Worm (Caenorhabditis elegans) whole organism, midembryonic: Measurements from ENCODE around the gene nhr-27.

Source experiments
- T22C8.4 ChIP-seq: fragments of 200-800 bp; sonication (Bioruptor generic); IDR thresholded peaks from 2 replicates; pipeline ENCODE4 v1.3.6; 2022; ENCODE audit warnings: missing genetic modification characterization, missing compliant biosample characterization
- cog-1 ChIP-seq: sonication (generic microtip); optimal IDR thresholded peaks from 2 replicates; lab custom pipeline; 2016; ENCODE audit warnings: missing genetic modification characterization, missing compliant biosample characterization
- flt-1 ChIP-seq: fragments of 200-800 bp; sonication (Bioruptor generic); IDR thresholded peaks from 2 replicates; pipeline ENCODE4 v1.3.6; 2022; ENCODE audit warnings: missing genetic modification characterization, missing compliant biosample characterization
- klf-2 ChIP-seq: fragments of 200-800 bp; sonication (Bioruptor generic); conservative IDR thresholded peaks from 2 replicates; pipeline ENCODE4 v1.3.6; 2022; ENCODE audit warnings: missing genetic modification reagents, missing genetic modification characterization, missing compliant biosample characterization
- med-1 ChIP-seq: sonication (generic microtip); optimal IDR thresholded peaks from 2 replicates; lab custom pipeline; 2017; ENCODE audit warnings: missing genetic modification characterization, mild to moderate bottlenecking, missing compliant biosample characterization, antibody characterized with exemption, missing genetic modification reagents; ENCODE audit not compliant: insufficient read depth
- ref-1 ChIP-seq: fragments of 200-800 bp; sonication (Bioruptor generic); conservative IDR thresholded peaks from 2 replicates; pipeline ENCODE4 v1.3.6; 2022; ENCODE audit warnings: missing genetic modification reagents, missing genetic modification characterization, missing compliant biosample characterization
- tab-1 ChIP-seq: fragments of 200-800 bp; sonication (Bioruptor generic); IDR thresholded peaks from 2 replicates; pipeline ENCODE4 v1.3.6; 2022; ENCODE audit warnings: missing genetic modification characterization, missing compliant biosample characterization
- ztf-23 ChIP-seq: fragments of 200-800 bp; sonication (Bioruptor generic); IDR thresholded peaks from 2 replicates; pipeline ENCODE4 v1.3.6; 2022; ENCODE audit warnings: missing genetic modification reagents, missing genetic modification characterization, missing compliant biosample characterization
- ztf-29 ChIP-seq: fragments of 200-800 bp; sonication (Bioruptor generic); IDR thresholded peaks from 2 replicates; pipeline ENCODE4 v1.3.6; 2022; ENCODE audit warnings: missing genetic modification reagents, missing genetic modification characterization, missing compliant biosample characterization

Gene nhr-27

ce11 chrX:12671638-12672290, 136.4 kb downstream of the nhr-27 start:
- TF ChIP-seq klf-2 (GFP tag; lab: Robert Waterston, UW) (no peak), T22C8.4 (GFP tag; lab: Robert Waterston, UW) (no peak), med-1 (GFP tag; lab: Kevin White, UChicago) (no peak), cog-1 (no peak), ztf-29 (GFP tag; lab: Robert Waterston, UW) (no peak), tab-1 (GFP tag; lab: Robert Waterston, UW) (no peak), ref-1 (no peak), flt-1 (GFP tag; lab: Robert Waterston, UW) (no peak), ztf-23 (GFP tag; lab: Robert Waterston, UW) (no peak)

DNA sequence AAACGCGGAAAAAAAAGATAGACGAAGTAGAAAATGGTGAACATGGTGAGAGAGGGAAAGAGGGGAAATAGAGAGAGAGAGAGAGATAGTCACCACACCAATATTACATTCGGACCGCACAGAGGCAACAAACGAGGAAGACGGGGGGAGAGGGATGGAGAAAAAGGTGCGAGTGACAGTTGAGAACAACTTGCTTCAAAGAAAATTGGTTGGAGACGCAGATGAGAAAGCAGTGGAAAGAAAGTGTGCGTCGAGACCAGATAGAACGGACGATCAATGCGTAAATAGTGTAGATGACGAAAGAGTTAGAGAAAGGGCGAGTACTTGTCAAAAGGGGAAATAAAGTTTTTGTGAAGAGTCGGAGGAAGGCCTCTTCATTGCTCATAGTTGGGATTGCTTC, 137.7 kb downstream of the nhr-27 start:
- no peak for TF ChIP-seq klf-2 (GFP tag; lab: Robert Waterston, UW)
- no peak for TF ChIP-seq tab-1 (GFP tag; lab: Robert Waterston, UW)
- TF ChIP-seq cog-1 = peak; percentile 69
- TF ChIP-seq ztf-23 (GFP tag; lab: Robert Waterston, UW) = no peak
- no peak for TF ChIP-seq ref-1
- TF ChIP-seq flt-1 (GFP tag; lab: Robert Waterston, UW) = peak; percentile 62
- no peak for TF ChIP-seq med-1 (GFP tag; lab: Kevin White, UChicago)
- TF ChIP-seq T22C8.4 (GFP tag; lab: Robert Waterston, UW) = no peak
- no peak for TF ChIP-seq ztf-29 (GFP tag; lab: Robert Waterston, UW)

DNA sequence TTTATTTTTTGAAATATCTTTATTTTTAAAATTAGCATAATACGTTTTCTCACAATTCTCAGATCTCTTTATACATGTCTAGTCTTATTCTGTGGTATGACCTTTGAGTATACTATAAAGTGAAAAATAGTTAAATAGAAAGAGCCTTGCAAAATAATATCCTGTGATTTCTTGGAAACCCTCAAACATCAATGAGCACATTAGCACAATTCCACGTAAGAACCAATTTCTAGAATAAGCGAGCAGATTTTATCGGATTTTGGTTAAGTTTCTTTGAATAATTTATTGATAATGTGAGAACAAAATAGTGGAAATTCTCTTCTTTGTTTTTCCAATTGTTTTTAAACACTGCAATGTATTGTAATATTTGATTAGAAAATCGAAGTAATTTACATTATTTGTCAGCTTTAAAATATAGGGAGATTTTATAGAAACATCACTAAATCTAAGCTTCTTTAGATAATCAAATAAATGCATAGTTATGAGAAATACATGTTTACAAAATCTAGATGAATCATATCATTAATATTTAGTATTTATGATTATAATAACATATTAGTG, 139.1 kb downstream of the nhr-27 start:
- no peak for TF ChIP-seq med-1 (GFP tag; lab: Kevin White, UChicago)
- no peak for TF ChIP-seq ztf-23 (GFP tag; lab: Robert Waterston, UW)
- TF ChIP-seq flt-1 (GFP tag; lab: Robert Waterston, UW) = no peak
- no peak for TF ChIP-seq ref-1
- TF ChIP-seq klf-2 (GFP tag; lab: Robert Waterston, UW) = no peak
- TF ChIP-seq cog-1 = no peak
- no peak for TF ChIP-seq ztf-29 (GFP tag; lab: Robert Waterston, UW)
- no peak for TF ChIP-seq tab-1 (GFP tag; lab: Robert Waterston, UW)
- no peak for TF ChIP-seq T22C8.4 (GFP tag; lab: Robert Waterston, UW)

- TF ChIP-seq ztf-23 (GFP tag; lab: Robert Waterston, UW) (no peak), ref-1 (no peak), ztf-29 (GFP tag; lab: Robert Waterston, UW) (no peak), flt-1 (GFP tag; lab: Robert Waterston, UW) (no peak), med-1 (GFP tag; lab: Kevin White, UChicago) (no peak), tab-1 (GFP tag; lab: Robert Waterston, UW) (no peak), T22C8.4 (GFP tag; lab: Robert Waterston, UW) (no peak), cog-1 (no peak), klf-2 (GFP tag; lab: Robert Waterston, UW) (no peak)
Measured at ce11 chrX:12667804-12668511, 140.2 kb downstream of the nhr-27 start, which contains the start of gene nhr-17. Gene nhr-17, minus strand, starts transcription at chrX:12667854.

- TF ChIP-seq tab-1 (GFP tag; lab: Robert Waterston, UW) (no peak), cog-1 (no peak), med-1 (GFP tag; lab: Kevin White, UChicago) (no peak), ref-1 (no peak), ztf-29 (GFP tag; lab: Robert Waterston, UW) (no peak), flt-1 (GFP tag; lab: Robert Waterston, UW) (no peak), klf-2 (GFP tag; lab: Robert Waterston, UW) (no peak), ztf-23 (GFP tag; lab: Robert Waterston, UW) (no peak), T22C8.4 (GFP tag; lab: Robert Waterston, UW) (no peak)
Measured at ce11 chrX:12665799-12666198, 142.3 kb downstream of the nhr-27 start.

DNA sequence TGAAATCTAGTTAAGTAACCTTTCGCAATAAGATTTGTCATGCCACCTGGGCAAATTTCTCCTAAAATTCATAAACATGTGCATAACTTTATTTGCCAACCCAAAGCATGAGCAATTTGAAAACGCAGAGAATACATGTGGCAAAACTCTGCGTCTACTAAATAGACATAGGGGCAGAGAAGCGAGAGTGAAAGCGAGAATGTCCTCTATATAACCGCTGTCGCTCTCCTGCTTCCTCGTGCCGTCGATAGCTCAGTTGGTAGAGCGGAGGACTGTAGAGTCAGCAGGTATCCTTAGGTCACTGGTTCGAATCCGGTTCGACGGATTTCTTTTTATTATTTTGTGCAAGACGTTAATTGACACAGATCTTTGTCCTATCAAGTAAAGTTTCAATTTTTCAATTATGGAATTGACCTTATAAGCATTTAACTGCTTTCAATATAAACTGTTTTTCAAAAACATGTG, 143.1 kb downstream of the nhr-27 start:
- TF ChIP-seq ztf-29 (GFP tag; lab: Robert Waterston, UW) (peak; percentile 95), ztf-23 (GFP tag; lab: Robert Waterston, UW) (peak; percentile 97), flt-1 (GFP tag; lab: Robert Waterston, UW) (peak; percentile 98), ref-1 (peak; percentile 98), med-1 (GFP tag; lab: Kevin White, UChicago) (peak; percentile 88), klf-2 (GFP tag; lab: Robert Waterston, UW) (peak; percentile 97), T22C8.4 (GFP tag; lab: Robert Waterston, UW) (peak; percentile 96), tab-1 (GFP tag; lab: Robert Waterston, UW) (peak; percentile 99), cog-1 (peak; percentile 88)

- no peak for TF ChIP-seq ztf-23 (GFP tag; lab: Robert Waterston, UW)
- TF ChIP-seq cog-1 = no peak
- TF ChIP-seq T22C8.4 (GFP tag; lab: Robert Waterston, UW) = no peak
- TF ChIP-seq klf-2 (GFP tag; lab: Robert Waterston, UW) = no peak
- TF ChIP-seq flt-1 (GFP tag; lab: Robert Waterston, UW) = no peak
- TF ChIP-seq ztf-29 (GFP tag; lab: Robert Waterston, UW) = no peak
- no peak for TF ChIP-seq med-1 (GFP tag; lab: Kevin White, UChicago)
- no peak for TF ChIP-seq tab-1 (GFP tag; lab: Robert Waterston, UW)
- TF ChIP-seq ref-1 = no peak
Measured at ce11 chrX:12664443-12664842, 143.7 kb downstream of the nhr-27 start.

ce11 chrX:12663537-12663936, 144.6 kb downstream of the nhr-27 start, which contains the start of gene nlp-76:
Gene nlp-76, minus strand, starts transcription at chrX:12663903.
- no peak for TF ChIP-seq med-1 (GFP tag; lab: Kevin White, UChicago)
- no peak for TF ChIP-seq flt-1 (GFP tag; lab: Robert Waterston, UW)
- TF ChIP-seq cog-1 = no peak
- no peak for TF ChIP-seq T22C8.4 (GFP tag; lab: Robert Waterston, UW)
- no peak for TF ChIP-seq ztf-29 (GFP tag; lab: Robert Waterston, UW)
- TF ChIP-seq klf-2 (GFP tag; lab: Robert Waterston, UW) = no peak
- TF ChIP-seq ref-1 = no peak
- TF ChIP-seq tab-1 (GFP tag; lab: Robert Waterston, UW) = no peak
- TF ChIP-seq ztf-23 (GFP tag; lab: Robert Waterston, UW) = no peak
